Fruit fly (Drosophila melanogaster): ENCODE measurements around the gene hd.

The hd gene

dm6 chr3R:5357935-5358414, 16.8 kb downstream of the hd start, which contains the start of gene Prosbeta7:
TSS of gene Prosbeta7 (minus strand) at chr3R:5358364.
- TF ChIP-seq CG9705 (GFP tag; optimal IDR thresholded peaks at IDR 0.05) (no peak), CrebA (GFP tag; optimal IDR thresholded peaks at IDR 0.05; ENCODE audit: borderline replicate concordance) (no peak), Abd-B (GFP tag; optimal IDR thresholded peaks at IDR 0.05) (no peak), usp (GFP tag; optimal IDR thresholded peaks at IDR 0.05) (no peak), jim (GFP tag; optimal IDR thresholded peaks at IDR 0.05) (no peak), Dif (GFP tag; optimal IDR thresholded peaks at IDR 0.05; ENCODE audit: partially characterized antibody) (peak; percentile 6), h (GFP tag; optimal IDR thresholded peaks at IDR 0.05) (no peak), Rel (GFP tag; optimal IDR thresholded peaks at IDR 0.05) (no peak), Rel (tag; optimal IDR thresholded peaks at IDR 0.05) (peak; percentile 39), dmrt93B (GFP tag; optimal IDR thresholded peaks at IDR 0.05) (no peak), Hnf4 (GFP tag; optimal IDR thresholded peaks at IDR 0.05) (no peak), Jra (GFP tag; optimal IDR thresholded peaks at IDR 0.05) (no peak), ey (GFP tag; optimal IDR thresholded peaks at IDR 0.05) (no peak), br (GFP tag; optimal IDR thresholded peaks at IDR 0.05) (no peak), foxo (GFP tag; optimal IDR thresholded peaks at IDR 0.05) (peak in 1 of 2 experiments; percentile 4), lola (GFP tag; optimal IDR thresholded peaks at IDR 0.05) (no peak), Sp1 (GFP tag; optimal IDR thresholded peaks at IDR 0.05) (peak; percentile 19), rgr (GFP tag; optimal IDR thresholded peaks at IDR 0.05) (peak; percentile 7), sv (GFP tag; optimal IDR thresholded peaks at IDR 0.05) (no peak), OdsH (GFP tag; optimal IDR thresholded peaks at IDR 0.05) (no peak), brk (GFP tag; optimal IDR thresholded peaks at IDR 0.05) (no peak), fru (GFP tag; optimal IDR thresholded peaks at IDR 0.05) (no peak), Dfd (GFP tag; optimal IDR thresholded peaks at IDR 0.05) (no peak), tai (GFP tag; optimal IDR thresholded peaks at IDR 0.05) (no peak), Hr83 (GFP tag; optimal IDR thresholded peaks at IDR 0.05; ENCODE audit: poor library complexity, severe bottlenecking) (no peak), woc (GFP tag; optimal IDR thresholded peaks at IDR 0.05) (no peak), Hr78 (GFP tag; optimal IDR thresholded peaks at IDR 0.05) (no peak), sage (GFP tag; optimal IDR thresholded peaks at IDR 0.05) (no peak), dl (GFP tag; optimal IDR thresholded peaks at IDR 0.05; ENCODE audit: insufficient read depth in 1 of 2, partially characterized antibody in 2 of 2) (no peak), Vsx2 (GFP tag; optimal IDR thresholded peaks at IDR 0.05; ENCODE audit: partially characterized antibody) (peak; percentile 62), pan (optimal IDR thresholded peaks at IDR 0.05) (no peak), psq (GFP tag; optimal IDR thresholded peaks at IDR 0.05) (no peak), GATAd (GFP tag; optimal IDR thresholded peaks at IDR 0.05) (no peak), CG32264 (GFP tag; optimal IDR thresholded peaks at IDR 0.05) (no peak), HLH106 (tag; optimal IDR thresholded peaks at IDR 0.05) (no peak), dsf (GFP tag; optimal IDR thresholded peaks at IDR 0.05; ENCODE audit: borderline replicate concordance) (no peak), Mio (GFP tag; optimal IDR thresholded peaks at IDR 0.05) (no peak), N (GFP tag; optimal IDR thresholded peaks at IDR 0.05) (no peak), Myc (optimal IDR thresholded peaks at IDR 0.05) (no peak)

- TF ChIP-seq Jra (GFP tag; optimal IDR thresholded peaks at IDR 0.05) (no peak), dmrt93B (GFP tag; optimal IDR thresholded peaks at IDR 0.05) (no peak), Mio (GFP tag; optimal IDR thresholded peaks at IDR 0.05) (no peak), CG32264 (GFP tag; optimal IDR thresholded peaks at IDR 0.05) (no peak), Vsx2 (GFP tag; optimal IDR thresholded peaks at IDR 0.05; ENCODE audit: partially characterized antibody) (no peak), br (GFP tag; optimal IDR thresholded peaks at IDR 0.05) (no peak), Hr78 (GFP tag; optimal IDR thresholded peaks at IDR 0.05) (no peak), Myc (optimal IDR thresholded peaks at IDR 0.05) (no peak), N (GFP tag; optimal IDR thresholded peaks at IDR 0.05) (no peak), dsf (GFP tag; optimal IDR thresholded peaks at IDR 0.05; ENCODE audit: borderline replicate concordance) (no peak), jim (GFP tag; optimal IDR thresholded peaks at IDR 0.05) (no peak), CG9705 (GFP tag; optimal IDR thresholded peaks at IDR 0.05) (no peak), tai (GFP tag; optimal IDR thresholded peaks at IDR 0.05) (no peak), dl (GFP tag; optimal IDR thresholded peaks at IDR 0.05; ENCODE audit: insufficient read depth in 1 of 2, partially characterized antibody in 2 of 2) (no peak), psq (GFP tag; optimal IDR thresholded peaks at IDR 0.05) (no peak), CrebA (GFP tag; optimal IDR thresholded peaks at IDR 0.05; ENCODE audit: borderline replicate concordance) (no peak), fru (GFP tag; optimal IDR thresholded peaks at IDR 0.05) (no peak), rgr (GFP tag; optimal IDR thresholded peaks at IDR 0.05) (no peak), foxo (GFP tag; optimal IDR thresholded peaks at IDR 0.05) (no peak), Dif (GFP tag; optimal IDR thresholded peaks at IDR 0.05; ENCODE audit: partially characterized antibody) (no peak)
Measured at dm6 chr3R:5355135-5355493, 19.6 kb downstream of the hd start.

Data from whole organism, wandering third instar larva.